Worm (Caenorhabditis elegans) whole organism, L2 larva: ENCODE data around the gene fbxb-38.

Experiments used
- C34F6.9 ChIP-seq: fragments of 150-350 bp; optimal IDR thresholded peaks from 2 replicates; lab custom pipeline; 2014; ENCODE audit warnings: missing biosample characterization, missing genetic modification characterization
- F13H6.1 ChIP-seq: sonication (generic microtip); optimal IDR thresholded peaks from 2 replicates; lab custom pipeline; 2016; ENCODE audit warnings: missing genetic modification characterization, missing compliant biosample characterization
- R02D3.7 ChIP-seq: fragments of 150-350 bp; optimal IDR thresholded peaks from 2 replicates; lab custom pipeline; 2014; ENCODE audit warnings: missing biosample characterization, missing genetic modification characterization
- Y55F3AM.14 ChIP-seq: fragments of 200-800 bp; sonication (Bioruptor generic); optimal IDR thresholded peaks from 2 replicates; lab custom pipeline; 2018; ENCODE audit warnings: mild to moderate bottlenecking, missing genetic modification characterization, missing compliant biosample characterization
- ZK546.5 ChIP-seq: sonication (generic microtip); optimal IDR thresholded peaks from 2 replicates; lab custom pipeline; 2017; ENCODE audit warnings: missing biosample characterization, missing genetic modification characterization
- alr-1 ChIP-seq: fragments of 150-350 bp; optimal IDR thresholded peaks from 2 replicates; lab custom pipeline; 2014; ENCODE audit warnings: missing biosample characterization, missing genetic modification characterization
- aly-2 ChIP-seq: fragments of 150-350 bp; optimal IDR thresholded peaks from 2 replicates; lab custom pipeline; 2014; ENCODE audit warnings: missing biosample characterization, missing genetic modification characterization
- ama-1 ChIP-seq: fragments of 150-350 bp; optimal IDR thresholded peaks from 2 replicates; lab custom pipeline; 2018; ENCODE audit warnings: inconsistent platforms
- blmp-1 ChIP-seq: sonication (generic microtip); optimal IDR thresholded peaks from 2 replicates; lab custom pipeline; 2017; ENCODE audit warnings: missing genetic modification characterization, mild to moderate bottlenecking, missing compliant biosample characterization, antibody characterized with exemption, moderate library complexity; ENCODE audit not compliant: insufficient read depth
- crh-2 ChIP-seq: sonication (generic microtip); optimal IDR thresholded peaks from 2 replicates; lab custom pipeline; 2017; ENCODE audit warnings: missing biosample characterization, missing genetic modification characterization
- dmd-4 ChIP-seq: sonication (generic microtip); optimal IDR thresholded peaks from 2 replicates; lab custom pipeline; 2017; ENCODE audit warnings: missing biosample characterization, missing genetic modification characterization
- egl-27 ChIP-seq: sonication (generic microtip); optimal IDR thresholded peaks from 3 replicates; lab custom pipeline; 2017; ENCODE audit warnings: missing biosample characterization, missing genetic modification reagents, missing genetic modification characterization
- elt-3 ChIP-seq: sonication (generic microtip); optimal IDR thresholded peaks from 2 replicates; lab custom pipeline; 2017; ENCODE audit warnings: missing biosample characterization, missing genetic modification characterization
- fos-1 ChIP-seq: fragments of 150-350 bp; optimal IDR thresholded peaks from 2 replicates; lab custom pipeline; 2014; ENCODE audit warnings: missing biosample characterization, missing genetic modification characterization
- gmeb-1 ChIP-seq: fragments of 150-350 bp; optimal IDR thresholded peaks from 2 replicates; lab custom pipeline; 2014; ENCODE audit warnings: missing biosample characterization, missing genetic modification characterization
- lin-11 ChIP-seq: fragments of 150-350 bp; sonication (generic microtip); optimal IDR thresholded peaks from 2 replicates; lab custom pipeline; 2014; ENCODE audit warnings: missing biosample characterization, missing genetic modification characterization, inconsistent platforms, mixed read lengths
- lin-13 ChIP-seq: fragments of 150-350 bp; optimal IDR thresholded peaks from 2 replicates; lab custom pipeline; 2014; ENCODE audit warnings: missing biosample characterization, missing genetic modification reagents, missing genetic modification characterization
- lin-39 ChIP-seq: fragments of 150-350 bp; optimal IDR thresholded peaks from 2 replicates; lab custom pipeline; 2014; ENCODE audit warnings: missing biosample characterization, missing genetic modification reagents, missing genetic modification characterization
- lsy-2 ChIP-seq, 2 experiments: fragments of 150-350 bp in 1 of 2; sonication (generic microtip) in 1 of 2; optimal IDR thresholded peaks; 2 replicates each; lab custom pipeline; 2014 to 2017; ENCODE audit warnings: missing biosample characterization in 2 of 2, missing genetic modification characterization in 2 of 2
- mab-5 ChIP-seq: fragments of 150-350 bp; optimal IDR thresholded peaks from 2 replicates; lab custom pipeline; 2014; ENCODE audit warnings: missing biosample characterization, missing genetic modification characterization
- mbf-1 ChIP-seq: sonication (generic microtip); optimal IDR thresholded peaks from 2 replicates; lab custom pipeline; 2017; ENCODE audit warnings: missing biosample characterization, missing genetic modification characterization
- mdl-1 ChIP-seq, 2 experiments: fragments of 150-350 bp in 1 of 2; sonication (generic microtip) in 1 of 2; optimal IDR thresholded peaks; 2 replicates each; lab custom pipeline; 2017; ENCODE audit warnings: missing biosample characterization in 2 of 2, missing genetic modification characterization in 2 of 2
- nhr-12 ChIP-seq: fragments of 150-350 bp; optimal IDR thresholded peaks from 2 replicates; lab custom pipeline; 2014; ENCODE audit warnings: missing biosample characterization, missing genetic modification characterization
- nhr-129 ChIP-seq: fragments of 150-350 bp; optimal IDR thresholded peaks from 2 replicates; lab custom pipeline; 2014; ENCODE audit warnings: missing biosample characterization, missing genetic modification characterization
- nhr-21 ChIP-seq: fragments of 150-350 bp; optimal IDR thresholded peaks from 2 replicates; lab custom pipeline; 2014; ENCODE audit warnings: missing biosample characterization, missing genetic modification characterization
- nhr-23 ChIP-seq: fragments of 150-350 bp; optimal IDR thresholded peaks from 2 replicates; lab custom pipeline; 2014; ENCODE audit warnings: missing biosample characterization, missing genetic modification reagents, missing genetic modification characterization
- nhr-237 ChIP-seq: fragments of 150-350 bp; optimal IDR thresholded peaks from 2 replicates; lab custom pipeline; 2014; ENCODE audit warnings: missing biosample characterization, missing genetic modification characterization
- nhr-25 ChIP-seq: fragments of 150-350 bp; sonication (generic microtip); optimal IDR thresholded peaks from 3 replicates; lab custom pipeline; 2014; ENCODE audit warnings: missing biosample characterization, missing genetic modification characterization
- nhr-6 ChIP-seq: fragments of 150-350 bp; optimal IDR thresholded peaks from 2 replicates; lab custom pipeline; 2014; ENCODE audit warnings: missing biosample characterization, missing genetic modification characterization
- nhr-77 ChIP-seq: fragments of 150-350 bp; optimal IDR thresholded peaks from 2 replicates; lab custom pipeline; 2014; ENCODE audit warnings: missing biosample characterization, missing genetic modification characterization
- peb-1 ChIP-seq: fragments of 150-350 bp; optimal IDR thresholded peaks from 2 replicates; lab custom pipeline; 2014; ENCODE audit warnings: missing biosample characterization, missing genetic modification characterization
- sem-4 ChIP-seq: fragments of 150-350 bp; optimal IDR thresholded peaks from 2 replicates; lab custom pipeline; 2014; ENCODE audit warnings: missing biosample characterization, missing genetic modification reagents, missing genetic modification characterization
- skn-1 ChIP-seq: sonication (generic microtip); optimal IDR thresholded peaks from 2 replicates; lab custom pipeline; 2017; ENCODE audit warnings: missing biosample characterization, missing genetic modification characterization
- sma-3 ChIP-seq: sonication (generic microtip); optimal IDR thresholded peaks from 2 replicates; lab custom pipeline; 2016; ENCODE audit warnings: missing genetic modification reagents, missing genetic modification characterization, missing compliant biosample characterization
- sma-9 ChIP-seq, 2 experiments: fragments of 150-350 bp in 1 of 2; sonication (generic microtip) in 1 of 2; optimal IDR thresholded peaks; 2 replicates each; lab custom pipeline; 2014 to 2016; ENCODE audit warnings: missing genetic modification characterization in 2 of 2, mild to moderate bottlenecking in 1 of 2, missing biosample characterization in 1 of 2, missing compliant biosample characterization in 1 of 2, missing genetic modification reagents in 1 of 2, moderate library complexity in 1 of 2
- snpc-4 ChIP-seq: fragments of 150-350 bp; optimal IDR thresholded peaks from 2 replicates; lab custom pipeline; 2014; ENCODE audit warnings: missing biosample characterization, missing genetic modification characterization
- unc-39 ChIP-seq: fragments of 150-350 bp; optimal IDR thresholded peaks from 2 replicates; lab custom pipeline; 2014; ENCODE audit warnings: missing biosample characterization, missing genetic modification characterization
- unc-55 ChIP-seq: fragments of 150-350 bp; sonication (generic microtip); optimal IDR thresholded peaks from 3 replicates; lab custom pipeline; 2014; ENCODE audit warnings: missing biosample characterization, missing genetic modification reagents, missing genetic modification characterization
- unc-62 ChIP-seq: fragments of 150-350 bp; optimal IDR thresholded peaks from 2 replicates; lab custom pipeline; 2014; ENCODE audit warnings: missing biosample characterization, missing genetic modification reagents, missing genetic modification characterization
- zag-1 ChIP-seq: fragments of 150-350 bp; optimal IDR thresholded peaks from 2 replicates; lab custom pipeline; 2014; ENCODE audit warnings: missing biosample characterization, missing genetic modification characterization
- ztf-11 ChIP-seq: sonication (generic microtip); optimal IDR thresholded peaks from 2 replicates; lab custom pipeline; 2017; ENCODE audit warnings: missing biosample characterization, missing genetic modification characterization
- ztf-4 ChIP-seq: fragments of 150-350 bp; optimal IDR thresholded peaks from 2 replicates; lab custom pipeline; 2014; ENCODE audit warnings: missing biosample characterization, missing genetic modification characterization

The fbxb-38 gene

DNA sequence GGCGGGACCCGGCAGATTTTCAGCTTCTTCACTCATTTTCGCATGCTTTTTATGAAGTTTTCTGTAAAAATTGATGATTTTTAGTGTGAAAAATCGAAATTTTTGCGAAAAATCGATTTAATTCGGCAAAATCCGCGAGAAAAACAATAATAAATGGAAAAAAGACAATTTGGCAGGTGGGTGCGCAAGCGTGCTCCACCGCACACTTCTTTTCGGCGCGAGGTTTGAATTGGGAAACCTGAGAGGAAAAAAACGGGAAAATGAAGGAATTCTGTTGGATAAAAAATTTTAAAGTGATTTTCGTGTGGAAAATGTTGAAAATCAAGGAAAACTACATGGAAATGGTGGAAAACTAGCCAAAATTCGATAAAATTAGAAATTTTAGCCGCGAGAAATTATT is 35.5 kb upstream of the fbxb-38 start, which contains the start of gene Y59C2A.2:
Gene Y59C2A.2, minus strand, starts transcription at position 61 of the 400 bp plus-strand sequence.
- no peak for TF ChIP-seq sma-9 (GFP tag; optimal IDR thresholded peaks at IDR 0.05; lab: Kevin White, UChicago)
- TF ChIP-seq sma-9 (tag; optimal IDR thresholded peaks at IDR 0.05; lab: Kevin White, UChicago), result no peak
- peak; percentile 8 for TF ChIP-seq crh-2 (tag; lab: Kevin White, UChicago)
- TF ChIP-seq peb-1 (tag; lab: Kevin White, UChicago), result no peak
- no peak for TF ChIP-seq mab-5
- peak; percentile 56 for TF ChIP-seq unc-55 (GFP tag; lab: Kevin White, UChicago)
- TF ChIP-seq blmp-1 (tag; lab: Kevin White, UChicago), result no peak
- TF ChIP-seq ztf-4 (tag; lab: Kevin White, UChicago), result no peak
- no peak for TF ChIP-seq elt-3 (tag; lab: Kevin White, UChicago)
- TF ChIP-seq ama-1 (lab: Kevin White, UChicago), result no peak
- peak; percentile 29 for TF ChIP-seq nhr-129 (tag; lab: Kevin White, UChicago)
- no peak for TF ChIP-seq nhr-25 (tag; lab: Kevin White, UChicago)
- no peak for TF ChIP-seq zag-1 (tag; lab: Kevin White, UChicago)
- no peak for TF ChIP-seq alr-1
- peak in 1 of 2 experiments; percentile 71 for TF ChIP-seq lsy-2 (tag; optimal IDR thresholded peaks at IDR 0.05; lab: Kevin White, UChicago)
- TF ChIP-seq nhr-237 (tag; lab: Kevin White, UChicago), result no peak
- no peak for TF ChIP-seq Y55F3AM.14 (GFP tag; lab: Kevin White, UChicago)
- TF ChIP-seq F13H6.1, result no peak
- TF ChIP-seq mdl-1 (tag; optimal IDR thresholded peaks at IDR 0.05; lab: Kevin White, UChicago), result no peak
- no peak for TF ChIP-seq lin-39 (tag; lab: Kevin White, UChicago)
- TF ChIP-seq lin-13 (GFP tag; lab: Kevin White, UChicago), result peak; percentile 53
- no peak for TF ChIP-seq ZK546.5 (tag; lab: Kevin White, UChicago)
- TF ChIP-seq sma-3 (GFP tag; lab: Kevin White, UChicago), result no peak
- TF ChIP-seq mbf-1 (tag; lab: Kevin White, UChicago), result no peak
- no peak for TF ChIP-seq skn-1 (tag; lab: Kevin White, UChicago)
- no peak for TF ChIP-seq unc-62 (GFP tag; lab: Kevin White, UChicago)
- no peak for TF ChIP-seq fos-1 (tag; lab: Kevin White, UChicago)
- no peak for TF ChIP-seq dmd-4
- peak; percentile 92 for TF ChIP-seq gmeb-1 (tag; lab: Kevin White, UChicago)
- no peak for TF ChIP-seq nhr-21
- TF ChIP-seq unc-39 (tag; lab: Kevin White, UChicago), result no peak
- TF ChIP-seq C34F6.9 (tag; lab: Kevin White, UChicago), result peak; percentile 27
- no peak for TF ChIP-seq R02D3.7
- no peak for TF ChIP-seq nhr-6
- no peak for TF ChIP-seq lin-11 (tag; lab: Kevin White, UChicago)

DNA sequence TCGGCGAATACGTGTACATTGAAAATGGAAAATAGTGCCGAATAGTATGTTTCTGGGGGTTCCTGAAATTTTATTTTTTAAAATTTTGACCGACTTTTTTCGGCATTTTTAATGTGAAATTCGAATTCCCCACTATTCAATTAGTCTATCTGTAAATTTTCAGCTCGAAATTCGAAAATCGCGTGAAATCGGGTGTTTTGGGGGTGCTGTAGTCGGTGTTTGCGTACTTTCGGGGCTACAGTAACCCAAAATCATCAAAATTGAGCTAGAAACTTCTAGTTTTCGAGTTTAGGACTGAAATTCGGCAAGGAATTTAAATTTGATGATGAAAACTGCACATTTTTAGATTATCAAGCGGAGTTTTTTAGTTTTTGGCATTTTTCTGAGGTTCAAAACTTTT is 33.6 kb upstream of the fbxb-38 start:
- TF ChIP-seq sem-4, result no peak
- no peak for TF ChIP-seq snpc-4 (tag; lab: Kevin White, UChicago)
- TF ChIP-seq unc-55 (GFP tag; lab: Kevin White, UChicago), result no peak
- no peak for TF ChIP-seq skn-1 (tag; lab: Kevin White, UChicago)
- TF ChIP-seq sma-9 (GFP tag; optimal IDR thresholded peaks at IDR 0.05; lab: Kevin White, UChicago), result no peak
- TF ChIP-seq sma-9 (tag; optimal IDR thresholded peaks at IDR 0.05; lab: Kevin White, UChicago), result no peak
- TF ChIP-seq peb-1 (tag; lab: Kevin White, UChicago), result no peak
- no peak for TF ChIP-seq ztf-11 (tag; lab: Kevin White, UChicago)
- no peak for TF ChIP-seq nhr-23
- TF ChIP-seq egl-27, result no peak
- no peak for TF ChIP-seq nhr-12 (tag; lab: Kevin White, UChicago)
- TF ChIP-seq aly-2, result no peak
- no peak for TF ChIP-seq nhr-77 (tag; lab: Kevin White, UChicago)
- no peak for TF ChIP-seq unc-62 (GFP tag; lab: Kevin White, UChicago)
- TF ChIP-seq, all 48 proteins: peak for 0
